Fruit fly (Drosophila melanogaster) whole organism, prepupa: ENCODE results near the gene CG7191.

Source experiments
- CG11902 ChIP-seq: fragments of 200-800 bp; sonication (Bioruptor generic); optimal IDR thresholded peaks from 3 replicates; lab custom pipeline; 2016; ENCODE audit warnings: missing biosample characterization, missing genetic modification characterization
- CG15336 ChIP-seq: fragments of 200-800 bp; sonication (Bioruptor generic); IDR thresholded peaks from 2 replicates; pipeline ENCODE4 v1.3.6; 2022; ENCODE audit warnings: missing biosample characterization, missing genetic modification characterization
- CG16779 ChIP-seq: fragments of 200-800 bp; sonication (Bioruptor generic); optimal IDR thresholded peaks from 3 replicates; lab custom pipeline; 2017; ENCODE audit warnings: missing biosample characterization, mild to moderate bottlenecking, missing genetic modification characterization
- CG3032 ChIP-seq: fragments of 200-800 bp; optimal IDR thresholded peaks from 2 replicates; lab custom pipeline; 2019; ENCODE audit warnings: missing biosample characterization, mild to moderate bottlenecking, missing genetic modification characterization, moderate library complexity
- CG31627 ChIP-seq: fragments of 200-800 bp; sonication (Bioruptor generic); optimal IDR thresholded peaks from 3 replicates; lab custom pipeline; 2016; ENCODE audit warnings: missing biosample characterization, missing genetic modification characterization
- CG32006 ChIP-seq: fragments of 200-800 bp; sonication (Bioruptor generic); optimal IDR thresholded peaks from 3 replicates; lab custom pipeline; 2017; ENCODE audit warnings: missing biosample characterization, mild to moderate bottlenecking, missing genetic modification characterization
- CG34406 ChIP-seq: fragments of 200-800 bp; sonication (Bioruptor generic); optimal IDR thresholded peaks from 3 replicates; lab custom pipeline; 2016; ENCODE audit warnings: missing biosample characterization, missing genetic modification characterization
- CG3919 ChIP-seq: fragments of 200-800 bp; sonication (Bioruptor generic); optimal IDR thresholded peaks from 3 replicates; lab custom pipeline; 2016; ENCODE audit warnings: missing biosample characterization, missing genetic modification characterization
- CG4318 ChIP-seq: fragments of 200-800 bp; sonication (Bioruptor generic); optimal IDR thresholded peaks from 3 replicates; lab custom pipeline; 2017; ENCODE audit warnings: missing biosample characterization, mild to moderate bottlenecking, missing genetic modification characterization
- CG6163 ChIP-seq: fragments of 200-800 bp; sonication (Bioruptor generic); IDR thresholded peaks from 3 replicates; pipeline ENCODE4 v1.3.6; 2022; ENCODE audit warnings: missing biosample characterization, missing genetic modification characterization
- CG6276 ChIP-seq: fragments of 200-800 bp; sonication (Bioruptor generic); optimal IDR thresholded peaks from 2 replicates; lab custom pipeline; 2017; ENCODE audit warnings: missing biosample characterization, mild to moderate bottlenecking, missing genetic modification characterization
- CG6808 ChIP-seq: fragments of 200-800 bp; sonication (Bioruptor generic); optimal IDR thresholded peaks from 3 replicates; lab custom pipeline; 2017; ENCODE audit warnings: missing biosample characterization, missing genetic modification characterization, mild to moderate bottlenecking, moderate library complexity, missing genetic modification reagents
- CG6854 ChIP-seq: fragments of 200-800 bp; sonication (Bioruptor generic); optimal IDR thresholded peaks from 2 replicates; lab custom pipeline; 2017; ENCODE audit warnings: missing biosample characterization, mild to moderate bottlenecking, missing genetic modification characterization
- CG8319 ChIP-seq: fragments of 200-800 bp; sonication (Bioruptor generic); optimal IDR thresholded peaks from 3 replicates; lab custom pipeline; 2016; ENCODE audit warnings: missing biosample characterization, missing genetic modification characterization
- CG8632 ChIP-seq: fragments of 200-800 bp; sonication (Bioruptor generic); optimal IDR thresholded peaks from 3 replicates; lab custom pipeline; 2016; ENCODE audit warnings: missing biosample characterization, missing genetic modification characterization
- CG9139 ChIP-seq: fragments of 200-800 bp; sonication (Bioruptor generic); optimal IDR thresholded peaks from 3 replicates; lab custom pipeline; 2017; ENCODE audit warnings: missing biosample characterization, mild to moderate bottlenecking, missing genetic modification characterization
- Eip78C ChIP-seq: fragments of 200-800 bp; sonication (Bioruptor generic); peaks from one replicate; lab custom pipeline; 2016; ENCODE audit warnings: missing biosample characterization, missing genetic modification characterization
- Eip93F ChIP-seq: fragments of 200-800 bp; sonication (Bioruptor generic); optimal IDR thresholded peaks from 2 replicates; lab custom pipeline; 2016; ENCODE audit warnings: missing biosample characterization, mild to moderate bottlenecking, missing genetic modification characterization
- Ets21C ChIP-seq: fragments of 200-800 bp; sonication (Bioruptor generic); optimal IDR thresholded peaks from 3 replicates; lab custom pipeline; 2016; ENCODE audit warnings: missing biosample characterization, missing genetic modification characterization
- Ets96B ChIP-seq: fragments of 200-800 bp; optimal IDR thresholded peaks from 2 replicates; lab custom pipeline; 2019; ENCODE audit warnings: missing biosample characterization, mild to moderate bottlenecking, missing genetic modification characterization, moderate library complexity
- Hr39 ChIP-seq: fragments of 200-800 bp; sonication (Bioruptor generic); optimal IDR thresholded peaks from 2 replicates; lab custom pipeline; 2016; ENCODE audit warnings: missing biosample characterization, missing genetic modification characterization
- Hr4 ChIP-seq: fragments of 200-800 bp; sonication (Bioruptor generic); optimal IDR thresholded peaks from 3 replicates; lab custom pipeline; 2016; ENCODE audit warnings: missing biosample characterization, missing genetic modification characterization
- Lpt ChIP-seq: fragments of 200-800 bp; sonication (Bioruptor generic); optimal IDR thresholded peaks from 3 replicates; lab custom pipeline; 2016; ENCODE audit warnings: missing biosample characterization, missing genetic modification characterization
- Met ChIP-seq: fragments of 200-800 bp; sonication (Bioruptor generic); optimal IDR thresholded peaks from 3 replicates; lab custom pipeline; 2016; ENCODE audit warnings: missing biosample characterization, missing genetic modification characterization
- OdsH ChIP-seq: fragments of 200-800 bp; sonication (Bioruptor generic); optimal IDR thresholded peaks from 3 replicates; lab custom pipeline; 2016; ENCODE audit warnings: missing biosample characterization, missing genetic modification characterization
- Sox102F ChIP-seq: fragments of 200-800 bp; sonication (Bioruptor generic); optimal IDR thresholded peaks from 2 replicates; lab custom pipeline; 2016; ENCODE audit warnings: missing biosample characterization, mild to moderate bottlenecking, missing genetic modification characterization
- Sox14 ChIP-seq: fragments of 200-800 bp; sonication (Bioruptor generic); optimal IDR thresholded peaks from 3 replicates; lab custom pipeline; 2016; ENCODE audit warnings: missing biosample characterization, missing genetic modification characterization
- Sox15 ChIP-seq: fragments of 200-800 bp; sonication (Bioruptor generic); optimal IDR thresholded peaks from 3 replicates; lab custom pipeline; 2016; ENCODE audit warnings: missing biosample characterization, missing genetic modification characterization
- acj6 ChIP-seq: fragments of 200-800 bp; sonication (Bioruptor generic); optimal IDR thresholded peaks from 3 replicates; lab custom pipeline; 2016; ENCODE audit warnings: missing biosample characterization, missing genetic modification characterization
- dac ChIP-seq: fragments of 200-800 bp; sonication (Bioruptor generic); optimal IDR thresholded peaks from 2 replicates; lab custom pipeline; 2017; ENCODE audit warnings: missing biosample characterization, mild to moderate bottlenecking, missing genetic modification characterization
- dsx ChIP-seq: fragments of 200-800 bp; optimal IDR thresholded peaks from 3 replicates; lab custom pipeline; 2019; ENCODE audit warnings: missing biosample characterization, mild to moderate bottlenecking, missing genetic modification characterization, moderate library complexity; ENCODE audit not compliant: poor library complexity, severe bottlenecking
- esn ChIP-seq: fragments of 200-800 bp; sonication (Bioruptor generic); optimal IDR thresholded peaks from 2 replicates; lab custom pipeline; 2016; ENCODE audit warnings: missing biosample characterization, mild to moderate bottlenecking, missing genetic modification characterization, moderate library complexity
- fd85E ChIP-seq: fragments of 200-800 bp; sonication (Bioruptor generic); optimal IDR thresholded peaks from 3 replicates; lab custom pipeline; 2016; ENCODE audit warnings: missing biosample characterization, missing genetic modification characterization
- lz ChIP-seq: fragments of 200-800 bp; sonication (Bioruptor generic); optimal IDR thresholded peaks from 3 replicates; lab custom pipeline; 2016; ENCODE audit warnings: missing biosample characterization, missing genetic modification characterization
- net ChIP-seq: fragments of 200-800 bp; sonication (Bioruptor generic); optimal IDR thresholded peaks from 3 replicates; lab custom pipeline; 2016; ENCODE audit warnings: missing biosample characterization, missing genetic modification characterization
- salr ChIP-seq, 2 experiments: fragments of 200-800 bp; sonication (Bioruptor generic); optimal IDR thresholded peaks; 3 replicates each; lab custom pipeline; 2016 to 2018; ENCODE audit warnings: missing biosample characterization in 2 of 2, missing genetic modification characterization in 2 of 2, mild to moderate bottlenecking in 1 of 2
- ss ChIP-seq, 2 experiments: fragments of 200-800 bp; sonication (Bioruptor generic); optimal IDR thresholded peaks; 2 replicates in 1 of 2; 3 replicates in 1 of 2; lab custom pipeline; 2017 to 2018; ENCODE audit warnings: mild to moderate bottlenecking in 2 of 2, missing biosample characterization in 2 of 2, missing genetic modification characterization in 2 of 2, moderate library complexity in 1 of 2
- topi ChIP-seq: fragments of 200-800 bp; sonication (Bioruptor generic); optimal IDR thresholded peaks from 3 replicates; lab custom pipeline; 2016; ENCODE audit warnings: missing biosample characterization, missing genetic modification characterization
- vri ChIP-seq: fragments of 200-800 bp; sonication (Bioruptor generic); optimal IDR thresholded peaks from 3 replicates; lab custom pipeline; 2016; ENCODE audit warnings: missing biosample characterization, mild to moderate bottlenecking, missing genetic modification characterization

The CG7191 gene

DNA sequence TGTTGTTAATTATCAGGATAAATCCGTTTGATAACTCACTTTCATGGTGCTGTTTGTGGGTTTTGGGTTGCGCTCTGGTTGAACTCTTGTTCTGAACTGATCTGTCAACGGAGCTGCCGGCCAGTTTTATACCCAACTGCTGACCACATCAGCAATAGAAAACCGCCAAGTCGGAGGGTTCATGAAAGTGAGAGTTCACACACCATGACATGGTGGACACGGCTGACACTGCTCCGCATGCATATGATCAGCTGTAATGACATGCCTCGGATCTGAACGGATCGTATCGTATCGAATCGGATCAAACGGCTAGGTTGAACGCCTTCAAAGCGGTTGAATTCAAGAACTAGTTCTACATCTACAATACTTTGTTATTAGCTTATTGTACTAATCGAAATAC lies 26.0 kb upstream of the CG7191 start, which contains the start of gene Acp1:
TSS of gene Acp1 (minus strand) at position 101 of the 400 bp plus-strand sequence.
- TF ChIP-seq salr (GFP tag; optimal IDR thresholded peaks at IDR 0.05; lab: Kevin White, UChicago) (no peak), ss (GFP tag; optimal IDR thresholded peaks at IDR 0.05; lab: Kevin White, UChicago) (no peak), CG6276 (GFP tag; lab: Kevin White, UChicago) (no peak), Eip93F (GFP tag; lab: Kevin White, UChicago) (no peak), CG15336 (GFP tag; lab: Robert Waterston, UW) (no peak), Ets96B (tag; lab: Kevin White, UChicago) (no peak), CG11902 (GFP tag; lab: Kevin White, UChicago) (no peak), Lpt (GFP tag; lab: Kevin White, UChicago) (no peak)

DNA sequence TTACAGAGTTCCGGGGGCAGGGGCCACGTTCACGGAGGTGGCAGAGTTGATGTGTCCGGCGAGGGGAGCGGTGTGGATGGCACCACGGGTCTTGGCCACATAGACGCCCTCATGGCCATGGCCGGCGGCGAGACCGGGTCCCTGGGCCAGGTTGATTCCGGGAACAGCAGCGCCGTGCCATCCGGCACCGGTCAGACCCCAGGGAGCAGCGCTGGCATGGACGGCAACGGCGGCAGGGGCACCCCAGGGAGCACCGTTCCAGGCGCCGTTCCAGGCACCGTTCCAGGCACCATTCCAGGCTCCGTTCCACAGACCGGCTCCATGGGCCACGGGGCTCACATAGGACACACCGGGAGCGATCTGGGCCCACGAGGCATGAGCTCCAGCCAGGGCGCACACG lies 23.2 kb upstream of the CG7191 start:
- TF ChIP-seq Lpt (GFP tag; lab: Kevin White, UChicago) = no peak
- no peak for TF ChIP-seq Ets96B (tag; lab: Kevin White, UChicago)
- TF ChIP-seq Eip78C (GFP tag; lab: Kevin White, UChicago) = no peak
- TF ChIP-seq CG34406 (GFP tag; lab: Kevin White, UChicago) = no peak
- TF ChIP-seq esn (GFP tag; lab: Kevin White, UChicago) = no peak
- TF ChIP-seq CG6854 (GFP tag; lab: Kevin White, UChicago) = no peak
- no peak for TF ChIP-seq Hr39 (GFP tag; lab: Kevin White, UChicago)
- no peak for TF ChIP-seq CG16779 (tag; lab: Kevin White, UChicago)
- TF ChIP-seq CG3032 (tag; lab: Kevin White, UChicago) = no peak
- no peak for TF ChIP-seq CG15336 (GFP tag; lab: Robert Waterston, UW)
- no peak for TF ChIP-seq CG4318 (GFP tag; lab: Kevin White, UChicago)
- TF ChIP-seq CG8632 = no peak
- TF ChIP-seq, all 60 proteins: peak for 0

DNA sequence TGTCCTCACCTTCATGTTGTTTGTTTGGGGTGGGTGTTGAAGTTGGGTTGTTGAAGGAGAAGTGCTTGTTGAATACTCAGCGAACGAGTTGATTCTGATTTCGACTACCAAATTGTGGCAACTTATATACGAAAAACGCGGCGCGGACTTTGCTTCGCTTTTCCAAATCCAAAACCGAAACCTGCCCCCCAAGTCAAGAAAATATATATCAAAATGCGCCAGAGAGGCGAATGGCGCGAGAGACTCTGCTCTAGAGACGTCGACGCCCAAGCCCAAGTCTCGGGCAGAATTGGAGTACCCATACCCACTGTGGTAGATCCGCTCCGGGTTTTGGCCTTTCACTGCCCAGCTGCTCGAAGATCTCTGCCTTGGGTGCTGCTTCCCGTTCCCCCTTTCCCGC lies 22.7 kb upstream of the CG7191 start, which contains the start of gene CG7214:
TSS of gene CG7214 (minus strand) at position 101 of the 400 bp plus-strand sequence.
- TF ChIP-seq Ets21C (GFP tag; lab: Kevin White, UChicago) = no peak
- no peak for TF ChIP-seq lz
- no peak for TF ChIP-seq CG8319 (GFP tag; lab: Kevin White, UChicago)
- no peak for TF ChIP-seq vri (GFP tag; lab: Kevin White, UChicago)
- no peak for TF ChIP-seq CG3919 (GFP tag; lab: Kevin White, UChicago)

DNA sequence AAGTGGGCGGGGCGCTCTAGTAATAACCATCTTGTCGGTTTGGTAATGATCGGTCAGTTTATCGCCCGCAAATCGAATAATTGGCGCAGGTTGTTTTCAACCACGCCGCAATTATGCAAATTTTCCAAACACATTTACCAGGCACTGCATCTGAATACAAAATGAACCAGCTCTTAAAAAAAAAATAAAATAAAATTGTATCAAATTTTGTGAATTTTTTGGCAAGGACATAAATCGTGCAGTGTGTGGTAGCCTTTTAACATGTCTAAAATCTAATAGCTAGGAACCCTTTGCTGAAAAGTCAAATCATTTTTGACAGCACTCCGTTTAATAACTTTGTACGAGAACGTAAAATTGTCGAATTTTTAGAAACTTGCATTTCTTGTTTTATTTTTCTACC lies 20.5 kb upstream of the CG7191 start, which contains the start of gene ATPsynGL:
TSS of gene ATPsynGL (plus strand) at position 301 of the 400 bp plus-strand sequence.
- TF ChIP-seq topi (GFP tag; lab: Kevin White, UChicago) = no peak
- no peak for TF ChIP-seq Met
- TF ChIP-seq Sox15 (GFP tag; lab: Kevin White, UChicago) = no peak
- TF ChIP-seq Eip78C (GFP tag; lab: Kevin White, UChicago) = no peak
- TF ChIP-seq dsx (GFP tag; lab: Kevin White, UChicago) = no peak
- TF ChIP-seq esn (GFP tag; lab: Kevin White, UChicago) = no peak
- TF ChIP-seq CG6163 (GFP tag; lab: Robert Waterston, UW) = no peak
- no peak for TF ChIP-seq OdsH (GFP tag; lab: Kevin White, UChicago)
- no peak for TF ChIP-seq fd85E
- no peak for TF ChIP-seq Sox102F (GFP tag; lab: Kevin White, UChicago)
- no peak for TF ChIP-seq CG11902 (GFP tag; lab: Kevin White, UChicago)
- TF ChIP-seq CG15336 (GFP tag; lab: Robert Waterston, UW) = no peak
- no peak for TF ChIP-seq CG3032 (tag; lab: Kevin White, UChicago)

DNA sequence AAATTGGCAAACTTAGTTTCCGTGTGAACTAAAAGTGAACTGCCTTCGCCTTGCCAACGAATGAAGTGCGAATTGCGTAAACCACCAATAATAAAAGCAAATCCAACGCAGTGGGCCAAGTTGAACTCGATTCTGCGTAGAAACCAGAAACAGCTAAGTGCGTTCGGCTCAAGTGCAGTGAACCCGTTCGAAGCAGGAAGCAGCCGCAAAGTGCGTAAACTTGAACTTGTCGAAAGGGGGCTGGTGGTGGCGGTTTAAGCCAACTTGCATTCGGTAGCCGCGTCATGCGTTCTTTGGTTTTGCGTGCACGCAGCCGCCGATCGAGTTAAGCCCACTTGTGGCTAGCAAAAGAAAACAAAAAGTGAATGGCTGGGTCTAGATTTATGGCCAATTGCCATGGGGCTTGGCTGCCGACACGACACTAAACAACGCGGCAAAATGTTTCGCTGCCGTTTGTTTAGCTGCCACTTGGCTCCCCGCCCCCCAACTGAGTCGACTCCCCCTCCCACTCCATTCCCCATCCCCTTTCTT lies 16.7 kb upstream of the CG7191 start:
- TF ChIP-seq CG9139 (no peak), ss (GFP tag; optimal IDR thresholded peaks at IDR 0.05; lab: Kevin White, UChicago) (peak in 1 of 2 experiments; percentile 98), CG31627 (GFP tag; lab: Kevin White, UChicago) (no peak), Lpt (GFP tag; lab: Kevin White, UChicago) (no peak), acj6 (GFP tag; lab: Kevin White, UChicago) (no peak), CG32006 (no peak), dsx (GFP tag; lab: Kevin White, UChicago) (peak; percentile 11), CG6808 (GFP tag; lab: Kevin White, UChicago) (no peak), Sox14 (no peak), net (GFP tag; lab: Kevin White, UChicago) (no peak), CG3032 (tag; lab: Kevin White, UChicago) (no peak), Hr4 (GFP tag; lab: Kevin White, UChicago) (no peak), dac (GFP tag; lab: Kevin White, UChicago) (no peak)
- TF ChIP-seq, all 60 proteins: peak for 2
